Worm (Caenorhabditis elegans) whole organism, young adult: ENCODE data around the gene dnj-1.

Experiments used
- B0019.2 ChIP-seq: fragments of 200-800 bp; sonication (Bioruptor generic); conservative IDR thresholded peaks from 2 replicates; pipeline ENCODE4 v1.3.6; 2022; ENCODE audit warnings: missing genetic modification reagents, missing genetic modification characterization, missing compliant biosample characterization
- B0035.1 ChIP-seq: sonication (generic microtip); optimal IDR thresholded peaks from 2 replicates; lab custom pipeline; 2016; ENCODE audit warnings: missing genetic modification characterization, mild to moderate bottlenecking, missing compliant biosample characterization, missing genotype, missing genetic modification reagents
- B0261.1 ChIP-seq: sonication (generic microtip); optimal IDR thresholded peaks from 2 replicates; lab custom pipeline; 2016; ENCODE audit warnings: mild to moderate bottlenecking, missing genetic modification characterization, moderate library complexity, missing compliant biosample characterization
- C17E4.6 ChIP-seq: fragments of 200-800 bp; sonication (Bioruptor generic); IDR thresholded peaks from 2 replicates; pipeline ENCODE4 v1.3.6; 2022; ENCODE audit warnings: missing genetic modification reagents, missing genetic modification characterization, missing compliant biosample characterization
- D2030.7 ChIP-seq: fragments of 200-800 bp; sonication (Bioruptor generic); IDR thresholded peaks from 2 replicates; pipeline ENCODE4 v1.3.6; 2022; ENCODE audit warnings: missing genetic modification reagents, missing genetic modification characterization, missing compliant biosample characterization
- F33H1.4 ChIP-seq: fragments of 200-800 bp; sonication (Bioruptor generic); IDR thresholded peaks from 2 replicates; pipeline ENCODE4 v1.3.6; 2022; ENCODE audit warnings: missing genetic modification reagents, missing genetic modification characterization, missing compliant biosample characterization
- F39B2.1 ChIP-seq: fragments of 200-800 bp; sonication (Bioruptor generic); IDR thresholded peaks from 2 replicates; pipeline ENCODE4 v1.3.6; 2022; ENCODE audit warnings: missing genetic modification reagents, missing genetic modification characterization, missing compliant biosample characterization
- Y53F4B.3 ChIP-seq: fragments of 200-800 bp; sonication (Bioruptor generic); IDR thresholded peaks from 2 replicates; pipeline ENCODE4 v1.3.6; 2022; ENCODE audit warnings: missing genetic modification reagents, missing genetic modification characterization, missing compliant biosample characterization
- Y53G8AR.9 ChIP-seq: fragments of 200-800 bp; sonication (Bioruptor generic); conservative IDR thresholded peaks from 2 replicates; pipeline ENCODE4 v1.3.6; 2022; ENCODE audit warnings: missing genetic modification reagents, missing genetic modification characterization, missing compliant biosample characterization
- Y79H2A.3 ChIP-seq: fragments of 200-800 bp; sonication (Bioruptor generic); conservative IDR thresholded peaks from 2 replicates; pipeline ENCODE4 v1.3.6; 2022; ENCODE audit warnings: missing genetic modification reagents, missing genetic modification characterization, missing compliant biosample characterization
- Y95B8A.8 ChIP-seq: fragments of 200-800 bp; sonication (Bioruptor generic); IDR thresholded peaks from 2 replicates; pipeline ENCODE4 v1.3.6; 2022; ENCODE audit warnings: missing genetic modification reagents, missing genetic modification characterization, missing compliant biosample characterization
- attf-5 ChIP-seq: fragments of 200-800 bp; sonication (Bioruptor generic); optimal IDR thresholded peaks from 2 replicates; lab custom pipeline; 2018; ENCODE audit warnings: mild to moderate bottlenecking, missing genetic modification characterization, missing compliant biosample characterization
- attf-6 ChIP-seq: fragments of 200-800 bp; sonication (Bioruptor generic); IDR thresholded peaks from 2 replicates; pipeline ENCODE4 v1.3.6; 2022; ENCODE audit warnings: missing genetic modification reagents, missing genetic modification characterization, missing compliant biosample characterization
- cebp-1 ChIP-seq, 2 experiments: fragments of 200-800 bp in 1 of 2; sonication (Bioruptor generic) in 1 of 2; sonication (generic microtip) in 1 of 2; IDR thresholded peaks in 1 of 2; optimal IDR thresholded peaks in 1 of 2; 2 replicates each; pipeline versions ENCODE4 v1.3.6 to Lab custom; 2017 to 2022; ENCODE audit warnings: missing compliant biosample characterization in 2 of 2, missing genetic modification characterization in 2 of 2, mild to moderate bottlenecking in 1 of 2, missing genetic modification reagents in 1 of 2, moderate library complexity in 1 of 2
- chd-7 ChIP-seq: sonication (generic microtip); optimal IDR thresholded peaks from 2 replicates; lab custom pipeline; 2016; ENCODE audit warnings: mild to moderate bottlenecking, missing genetic modification characterization, moderate library complexity, missing compliant biosample characterization
- dox-1 ChIP-seq: fragments of 200-800 bp; sonication (Bioruptor generic); IDR thresholded peaks from 2 replicates; pipeline ENCODE4 v1.3.6; 2022; ENCODE audit warnings: missing genetic modification reagents, missing genetic modification characterization, missing compliant biosample characterization
- egl-44 ChIP-seq: fragments of 200-800 bp; sonication (Bioruptor generic); IDR thresholded peaks from 2 replicates; pipeline ENCODE4 v1.3.6; 2022; ENCODE audit warnings: missing genetic modification reagents, missing genetic modification characterization, missing compliant biosample characterization
- egrh-3 ChIP-seq: fragments of 200-800 bp; sonication (Bioruptor generic); IDR thresholded peaks from 2 replicates; pipeline ENCODE4 v1.3.6; 2022; ENCODE audit warnings: missing genetic modification reagents, missing genetic modification characterization, missing compliant biosample characterization
- ekl-4 ChIP-seq: fragments of 200-800 bp; sonication (Bioruptor generic); IDR thresholded peaks from 2 replicates; pipeline ENCODE4 v1.3.6; 2022; ENCODE audit warnings: missing genetic modification reagents, missing genetic modification characterization, missing compliant biosample characterization
- gei-17 ChIP-seq: fragments of 200-800 bp; sonication (Bioruptor generic); optimal IDR thresholded peaks from 2 replicates; lab custom pipeline; 2018; ENCODE audit warnings: mild to moderate bottlenecking, missing genetic modification characterization, missing compliant biosample characterization
- him-1 ChIP-seq: sonication (generic microtip); optimal IDR thresholded peaks from 2 replicates; lab custom pipeline; 2016; ENCODE audit warnings: missing genotype, missing genetic modification reagents, missing genetic modification characterization, missing compliant biosample characterization
- hmg-1.2 ChIP-seq: fragments of 200-800 bp; sonication (Bioruptor generic); IDR thresholded peaks from 2 replicates; pipeline ENCODE4 v1.3.6; 2022; ENCODE audit warnings: missing genetic modification reagents, missing genetic modification characterization, missing compliant biosample characterization
- hsf-1 ChIP-seq: fragments of 200-800 bp; sonication (Bioruptor generic); IDR thresholded peaks from 2 replicates; pipeline ENCODE4 v1.3.6; 2022; ENCODE audit warnings: missing genetic modification reagents, missing genetic modification characterization, missing compliant biosample characterization
- let-526 ChIP-seq: fragments of 200-800 bp; sonication (Bioruptor generic); IDR thresholded peaks from 2 replicates; pipeline ENCODE4 v1.3.6; 2022; ENCODE audit warnings: missing genetic modification reagents, missing genetic modification characterization, missing compliant biosample characterization
- lin-26 ChIP-seq: fragments of 200-800 bp; sonication (Bioruptor generic); IDR thresholded peaks from 2 replicates; pipeline ENCODE4 v1.3.6; 2022; ENCODE audit warnings: missing genetic modification reagents, missing genetic modification characterization, missing compliant biosample characterization
- lin-40 ChIP-seq: sonication (generic microtip); optimal IDR thresholded peaks from 2 replicates; lab custom pipeline; 2016; ENCODE audit warnings: missing genetic modification characterization, mild to moderate bottlenecking, missing compliant biosample characterization, missing genotype, missing genetic modification reagents
- lin-54 ChIP-seq: fragments of 200-800 bp; sonication (Bioruptor generic); optimal IDR thresholded peaks from 2 replicates; lab custom pipeline; 2018; ENCODE audit warnings: mild to moderate bottlenecking, missing genetic modification characterization, missing compliant biosample characterization
- lsy-27 ChIP-seq: sonication (generic microtip); optimal IDR thresholded peaks from 2 replicates; lab custom pipeline; 2017; ENCODE audit warnings: missing genetic modification characterization, mild to moderate bottlenecking, missing compliant biosample characterization, antibody characterized with exemption, missing genotype, borderline replicate concordance; ENCODE audit not compliant: insufficient read depth
- madf-3 ChIP-seq: fragments of 200-800 bp; sonication (Bioruptor generic); IDR thresholded peaks from 2 replicates; pipeline ENCODE4 v1.3.6; 2022; ENCODE audit warnings: missing genetic modification reagents, missing genetic modification characterization, missing compliant biosample characterization
- madf-6 ChIP-seq: fragments of 200-800 bp; sonication (Bioruptor generic); IDR thresholded peaks from 2 replicates; pipeline ENCODE4 v1.3.6; 2022; ENCODE audit warnings: missing genetic modification reagents, missing genetic modification characterization, missing compliant biosample characterization
- madf-8 ChIP-seq: fragments of 200-800 bp; sonication (Bioruptor generic); conservative IDR thresholded peaks from 2 replicates; pipeline ENCODE4 v1.3.6; 2022; ENCODE audit warnings: missing genetic modification reagents, missing genetic modification characterization, missing compliant biosample characterization
- pbrm-1 ChIP-seq: fragments of 200-800 bp; sonication (Bioruptor generic); IDR thresholded peaks from 2 replicates; pipeline ENCODE4 v1.3.6; 2022; ENCODE audit warnings: missing genetic modification reagents, missing genetic modification characterization, missing compliant biosample characterization
- rcor-1 ChIP-seq: fragments of 200-800 bp; sonication (Bioruptor generic); IDR thresholded peaks from 2 replicates; pipeline ENCODE4 v1.3.6; 2022; ENCODE audit warnings: missing genetic modification reagents, missing genetic modification characterization, missing compliant biosample characterization
- sea-2 ChIP-seq: fragments of 200-800 bp; sonication (Bioruptor generic); IDR thresholded peaks from 2 replicates; pipeline ENCODE4 v1.3.6; 2022; ENCODE audit warnings: missing genetic modification characterization, missing compliant biosample characterization
- snpc-1.3 ChIP-seq: sonication (generic microtip); optimal IDR thresholded peaks from 2 replicates; lab custom pipeline; 2017; ENCODE audit warnings: missing genetic modification characterization, mild to moderate bottlenecking, missing compliant biosample characterization, antibody characterized with exemption, moderate library complexity, missing genotype, missing genetic modification reagents; ENCODE audit not compliant: insufficient read depth
- ztf-25 ChIP-seq: fragments of 200-800 bp; sonication (Bioruptor generic); IDR thresholded peaks from 2 replicates; pipeline ENCODE4 v1.3.6; 2022; ENCODE audit warnings: missing genetic modification reagents, missing genetic modification characterization, missing compliant biosample characterization
- ztf-28 ChIP-seq: fragments of 200-800 bp; sonication (Bioruptor generic); IDR thresholded peaks from 2 replicates; pipeline ENCODE4 v1.3.6; 2022; ENCODE audit warnings: missing genetic modification reagents, missing genetic modification characterization, missing compliant biosample characterization

dnj-1 gene

ce11 chrIV:11323666-11324065 is 24.8 kb downstream of the dnj-1 start (continued):
- no peak for TF ChIP-seq egrh-3
- TF ChIP-seq lin-40 (tag; lab: Kevin White, UChicago) = no peak
- TF ChIP-seq B0035.1 (tag; lab: Kevin White, UChicago) = no peak
- TF ChIP-seq Y95B8A.8 (GFP tag; lab: Robert Waterston, UW) = peak; percentile 59; the same call in 1 of the 2 replicates
- TF ChIP-seq Y53F4B.3 = no peak
- 0 out of 2 replicates have a peak, but pooled peaks have one; percentile 57 for TF ChIP-seq Y53G8AR.9
- no peak; the same call in 1 of the 2 replicates for TF ChIP-seq madf-8 (GFP tag; lab: Robert Waterston, UW)
- TF ChIP-seq ztf-28 (GFP tag; lab: Robert Waterston, UW) = no peak

- 0 out of 2 replicates have a peak, but pooled peaks have one; percentile 59 for TF ChIP-seq madf-3 (GFP tag; lab: Robert Waterston, UW)
- TF ChIP-seq lin-26 (GFP tag; lab: Robert Waterston, UW) = peak; percentile 79
- TF ChIP-seq attf-6 (GFP tag; lab: Robert Waterston, UW) = peak; percentile 57; the same call in 1 of the 2 replicates
- 0 out of 2 replicates have a peak, but pooled peaks have one; percentile 24 for TF ChIP-seq madf-6 (GFP tag; lab: Robert Waterston, UW)
- TF ChIP-seq hsf-1 (GFP tag; lab: Robert Waterston, UW) = peak; percentile 38; the same call in 1 of the 2 replicates
These were observed 25.9 kb downstream of the dnj-1 start, which contains the start of gene his-48 for ce11 chrIV:11324741-11325140. TSS of gene his-48 (plus strand) at chrIV:11324745.

ce11 chrIV:11326939-11327565 is 28.2 kb downstream of the dnj-1 start, which contains the start of gene B0035.21:
TSS of gene B0035.21 (plus strand) at chrIV:11327260.
- TF ChIP-seq Y95B8A.8 (GFP tag; lab: Robert Waterston, UW) (peak; percentile 70; the same call in 1 of the 2 replicates), madf-6 (GFP tag; lab: Robert Waterston, UW) (peak; percentile 73), F39B2.1 (GFP tag; lab: Robert Waterston, UW) (peak; percentile 85), Y53G8AR.9 (peak; percentile 76), him-1 (tag; lab: Kevin White, UChicago) (peak; percentile 81), chd-7 (tag; lab: Kevin White, UChicago) (no peak), C17E4.6 (GFP tag; lab: Robert Waterston, UW) (peak; percentile 51; the same call in 1 of the 2 replicates), B0019.2 (GFP tag; lab: Robert Waterston, UW) (0 out of 2 replicates have a peak, but pooled peaks have one; percentile 15), madf-8 (GFP tag; lab: Robert Waterston, UW) (peak; percentile 29; the same call in 1 of the 2 replicates), madf-3 (GFP tag; lab: Robert Waterston, UW) (0 out of 2 replicates have a peak, but pooled peaks have one; percentile 50), lsy-27 (tag; lab: Kevin White, UChicago) (no peak), lin-26 (GFP tag; lab: Robert Waterston, UW) (peak; percentile 87), let-526 (GFP tag; lab: Robert Waterston, UW) (no peak), hsf-1 (GFP tag; lab: Robert Waterston, UW) (peak; percentile 64), Y79H2A.3 (GFP tag; lab: Robert Waterston, UW) (0 out of 2 replicates have a peak, but pooled peaks have one; percentile 73), cebp-1 (GFP tag; IDR thresholded peaks at IDR 0.05; lab: Robert Waterston, UW) (no peak), cebp-1 (tag; optimal IDR thresholded peaks at IDR 0.05; lab: Kevin White, UChicago) (peak; percentile 10), rcor-1 (GFP tag; lab: Robert Waterston, UW) (peak; percentile 59; the same call in 1 of the 2 replicates), sea-2 (GFP tag; lab: Robert Waterston, UW) (no peak), D2030.7 (GFP tag; lab: Robert Waterston, UW) (peak; percentile 53), B0261.1 (no peak), egl-44 (GFP tag; lab: Robert Waterston, UW) (0 out of 2 replicates have a peak, but pooled peaks have one; percentile 43), lin-54 (peak; percentile 27), gei-17 (GFP tag; lab: Kevin White, UChicago) (no peak), ekl-4 (GFP tag; lab: Robert Waterston, UW) (peak; percentile 38; the same call in 1 of the 2 replicates), pbrm-1 (GFP tag; lab: Robert Waterston, UW) (no peak), F33H1.4 (peak; percentile 22; the same call in 1 of the 2 replicates), dox-1 (GFP tag; lab: Robert Waterston, UW) (peak; percentile 75), hmg-1.2 (GFP tag; lab: Robert Waterston, UW) (peak; percentile 23; the same call in 1 of the 2 replicates), ztf-25 (0 out of 2 replicates have a peak, but pooled peaks have one; percentile 16), snpc-1.3 (peak; percentile 7), attf-6 (GFP tag; lab: Robert Waterston, UW) (peak; percentile 84), attf-5 (GFP tag; lab: Kevin White, UChicago) (no peak)
